Fruit fly (Drosophila melanogaster) whole organism, embryonic: ENCODE measurements around the gene CG4293.

ENCODE experiments used
- ATbp ChIP-seq: fragments of 200-800 bp; sonication (Bioruptor generic); optimal IDR thresholded peaks from 2 replicates; lab custom pipeline; 2017; ENCODE audit warnings: missing biosample characterization, mild to moderate bottlenecking, missing genetic modification characterization, missing genetic modification reagents
- Adf1 ChIP-seq: fragments of 200-800 bp; sonication (Bioruptor generic); IDR thresholded peaks from 2 replicates; pipeline ENCODE4 v1.3.6; 2022; ENCODE audit warnings: missing biosample characterization, missing genetic modification characterization
- CG10462 ChIP-seq: fragments of 200-800 bp; sonication (Bioruptor generic); optimal IDR thresholded peaks from 2 replicates; lab custom pipeline; 2016; ENCODE audit warnings: missing biosample characterization, missing genetic modification characterization
- CG10959 ChIP-seq: fragments of 200-800 bp; sonication (Bioruptor generic); IDR thresholded peaks from 2 replicates; pipeline ENCODE4 v1.3.6; 2022; ENCODE audit warnings: missing biosample characterization, missing genetic modification characterization
- CG10979 ChIP-seq: fragments of 200-800 bp; sonication (Bioruptor generic); optimal IDR thresholded peaks from 2 replicates; lab custom pipeline; 2018; ENCODE audit warnings: missing biosample characterization, mild to moderate bottlenecking, missing genetic modification characterization, moderate library complexity
- CG11247 ChIP-seq: fragments of 200-800 bp; sonication (Bioruptor generic); IDR thresholded peaks from 2 replicates; pipeline ENCODE4 v1.3.6; 2022; ENCODE audit warnings: missing biosample characterization, missing genetic modification characterization
- CG16779 ChIP-seq: fragments of 200-800 bp; sonication (Bioruptor generic); IDR thresholded peaks from 2 replicates; pipeline ENCODE4 v1.3.6; 2022; ENCODE audit warnings: missing biosample characterization, missing genetic modification characterization
- CG16813 ChIP-seq: fragments of 200-800 bp; sonication (Bioruptor generic); IDR thresholded peaks from 3 replicates; pipeline ENCODE4 v1.3.6; 2022; ENCODE audit warnings: missing biosample characterization, missing genetic modification characterization; ENCODE audit not compliant: partially characterized antibody
- CG17802 ChIP-seq: fragments of 200-800 bp; sonication (Bioruptor generic); optimal IDR thresholded peaks from 2 replicates; lab custom pipeline; 2018; ENCODE audit warnings: missing biosample characterization, mild to moderate bottlenecking, missing genetic modification characterization, moderate library complexity
- CG18262 ChIP-seq: fragments of 200-800 bp; optimal IDR thresholded peaks from 3 replicates; lab custom pipeline; 2019; ENCODE audit warnings: missing biosample characterization, mild to moderate bottlenecking, missing genetic modification characterization, moderate library complexity
- CG18599 ChIP-seq: fragments of 200-800 bp; sonication (Bioruptor generic); optimal IDR thresholded peaks from 3 replicates; lab custom pipeline; 2017; ENCODE audit warnings: missing biosample characterization, missing genetic modification characterization, mild to moderate bottlenecking, moderate library complexity, missing genetic modification reagents
- CG3838 ChIP-seq: fragments of 200-800 bp; sonication (Bioruptor generic); optimal IDR thresholded peaks from 3 replicates; lab custom pipeline; 2016; ENCODE audit warnings: missing biosample characterization, missing genetic modification characterization
- CG4617 ChIP-seq: fragments of 200-800 bp; sonication (Bioruptor generic); optimal IDR thresholded peaks from 3 replicates; lab custom pipeline; 2016; ENCODE audit warnings: missing biosample characterization, missing genetic modification characterization, borderline replicate concordance
- CG7786 ChIP-seq: fragments of 200-800 bp; sonication (Bioruptor generic); optimal IDR thresholded peaks from 2 replicates; lab custom pipeline; 2016; ENCODE audit warnings: missing biosample characterization, missing genetic modification characterization
- CG8359 ChIP-seq: fragments of 200-800 bp; sonication (Bioruptor generic); optimal IDR thresholded peaks from 2 replicates; lab custom pipeline; 2017; ENCODE audit warnings: missing biosample characterization, mild to moderate bottlenecking, missing genetic modification characterization, borderline replicate concordance
- CG9215 ChIP-seq: fragments of 200-800 bp; sonication (Bioruptor generic); IDR thresholded peaks from 2 replicates; pipeline ENCODE4 v1.3.6; 2022; ENCODE audit warnings: missing biosample characterization, missing genetic modification characterization
- CTCF ChIP-seq: fragments of 200-800 bp; sonication (Bioruptor generic); optimal IDR thresholded peaks from 2 replicates; lab custom pipeline; 2017; ENCODE audit warnings: missing biosample characterization, mild to moderate bottlenecking, missing genetic modification characterization, moderate library complexity
- D19A ChIP-seq: fragments of 200-800 bp; optimal IDR thresholded peaks from 3 replicates; lab custom pipeline; 2019; ENCODE audit warnings: missing biosample characterization, mild to moderate bottlenecking, missing genetic modification characterization, moderate library complexity
- Dip3 ChIP-seq: fragments of 200-800 bp; sonication (Bioruptor generic); optimal IDR thresholded peaks from 3 replicates; lab custom pipeline; 2016; ENCODE audit warnings: missing biosample characterization, missing genetic modification characterization
- Eip74EF ChIP-seq, 2 experiments: fragments of 200-800 bp in 1 of 2; fragments of >200 bp in 1 of 2; sonication (Bioruptor generic) in 1 of 2; optimal IDR thresholded peaks; 2 replicates each; lab custom pipeline; 2017 to 2019; ENCODE audit warnings: missing biosample characterization in 2 of 2, missing genetic modification characterization in 2 of 2, mild to moderate bottlenecking in 1 of 2, moderate library complexity in 1 of 2
- HLH4C ChIP-seq: fragments of 200-800 bp; sonication (Bioruptor generic); IDR thresholded peaks from 3 replicates; pipeline ENCODE4 v1.3.6; 2022; ENCODE audit warnings: missing biosample characterization, missing genetic modification characterization; ENCODE audit not compliant: partially characterized antibody
- HLHmδ ChIP-seq: fragments of 200-800 bp; sonication (Bioruptor generic); optimal IDR thresholded peaks from 2 replicates; lab custom pipeline; 2018; ENCODE audit warnings: missing biosample characterization, mild to moderate bottlenecking, missing genetic modification characterization, moderate library complexity
- Hand ChIP-seq: fragments of 200-800 bp; sonication (Bioruptor generic); optimal IDR thresholded peaks from 2 replicates; lab custom pipeline; 2017; ENCODE audit warnings: mild to moderate bottlenecking, missing biosample characterization, missing genetic modification reagents, missing genetic modification characterization
- Hmx ChIP-seq: fragments of 200-800 bp; sonication (Bioruptor generic); optimal IDR thresholded peaks from 2 replicates; lab custom pipeline; 2016; ENCODE audit warnings: missing biosample characterization, missing genetic modification characterization
- Lim3 ChIP-seq: fragments of 200-800 bp; sonication (Bioruptor generic); IDR thresholded peaks from 2 replicates; pipeline ENCODE4 v1.3.6; 2022; ENCODE audit warnings: missing biosample characterization, missing genetic modification characterization
- NfI ChIP-seq: fragments of 200-800 bp; sonication (Bioruptor generic); optimal IDR thresholded peaks from 3 replicates; lab custom pipeline; 2018; ENCODE audit warnings: missing biosample characterization, mild to moderate bottlenecking, missing genetic modification characterization, moderate library complexity
- Ravus ChIP-seq: fragments of 200-800 bp; sonication (Bioruptor generic); IDR thresholded peaks from 2 replicates; pipeline ENCODE4 v1.3.6; 2022; ENCODE audit warnings: missing biosample characterization, missing genetic modification characterization
- Side ChIP-seq: fragments of 200-800 bp; sonication (Bioruptor generic); optimal IDR thresholded peaks from 2 replicates; lab custom pipeline; 2016; ENCODE audit warnings: missing biosample characterization, missing genetic modification characterization
- Sox100B ChIP-seq: fragments of 200-800 bp; sonication (Bioruptor generic); optimal IDR thresholded peaks from 3 replicates; lab custom pipeline; 2018; ENCODE audit warnings: missing biosample characterization, mild to moderate bottlenecking, missing genetic modification characterization
- Sry-β ChIP-seq: fragments of 200-800 bp; sonication (Bioruptor generic); optimal IDR thresholded peaks from 2 replicates; lab custom pipeline; 2018; ENCODE audit warnings: missing biosample characterization, mild to moderate bottlenecking, missing genetic modification characterization, moderate library complexity
- ab ChIP-seq: fragments of 200-800 bp; sonication (Bioruptor generic); optimal IDR thresholded peaks from 2 replicates; lab custom pipeline; 2016; ENCODE audit warnings: missing biosample characterization, missing genetic modification characterization
- ase ChIP-seq: fragments of 200-800 bp; sonication (Bioruptor generic); IDR thresholded peaks from 3 replicates; pipeline ENCODE4 v1.3.6; 2022; ENCODE audit warnings: missing biosample characterization, missing genetic modification characterization
- ash1 ChIP-seq: fragments of 200-800 bp; sonication (Bioruptor generic); optimal IDR thresholded peaks from 2 replicates; lab custom pipeline; 2018; ENCODE audit warnings: missing biosample characterization, mild to moderate bottlenecking, missing genetic modification characterization
- chn ChIP-seq: fragments of 200-800 bp; sonication (Bioruptor generic); optimal IDR thresholded peaks from 2 replicates; lab custom pipeline; 2016; ENCODE audit warnings: missing biosample characterization, missing genetic modification characterization
- corto ChIP-seq: fragments of 200-800 bp; sonication (Bioruptor generic); optimal IDR thresholded peaks from 2 replicates; lab custom pipeline; 2016; ENCODE audit warnings: missing biosample characterization, mild to moderate bottlenecking, missing genetic modification characterization, moderate library complexity
- da ChIP-seq: fragments of 200-800 bp; sonication (Bioruptor generic); optimal IDR thresholded peaks from 2 replicates; lab custom pipeline; 2016; ENCODE audit warnings: missing biosample characterization, missing genetic modification characterization
- dati ChIP-seq: fragments of 200-800 bp; sonication (Bioruptor generic); IDR thresholded peaks from 2 replicates; pipeline ENCODE4 v1.3.6; 2022; ENCODE audit warnings: missing biosample characterization, missing genetic modification characterization
- esg ChIP-seq: fragments of 200-800 bp; sonication (Bioruptor generic); conservative IDR thresholded peaks from 2 replicates; pipeline ENCODE4 v1.3.6; 2022; ENCODE audit warnings: missing biosample characterization, missing genetic modification characterization
- fd102C ChIP-seq: fragments of 200-800 bp; sonication (Bioruptor generic); optimal IDR thresholded peaks from 2 replicates; lab custom pipeline; 2018; ENCODE audit warnings: missing biosample characterization, mild to moderate bottlenecking, missing genetic modification characterization, moderate library complexity
- peb ChIP-seq: fragments of 200-800 bp; sonication (Bioruptor generic); IDR thresholded peaks from 2 replicates; pipeline ENCODE4 v1.3.6; 2022; ENCODE audit warnings: missing biosample characterization, missing genetic modification characterization
- ranshi ChIP-seq: fragments of 200-800 bp; sonication (Bioruptor generic); IDR thresholded peaks from 2 replicates; pipeline ENCODE4 v1.3.6; 2022; ENCODE audit warnings: missing biosample characterization, missing genetic modification characterization
- repo ChIP-seq: fragments of 200-800 bp; sonication (Bioruptor generic); optimal IDR thresholded peaks from 2 replicates; lab custom pipeline; 2016; ENCODE audit warnings: missing biosample characterization, missing genetic modification characterization
- ro ChIP-seq: fragments of 200-800 bp; sonication (Bioruptor generic); IDR thresholded peaks from 2 replicates; pipeline ENCODE4 v1.3.6; 2022; ENCODE audit warnings: missing biosample characterization, missing genetic modification characterization
- sc ChIP-seq, 3 experiments: fragments of >200 bp in 2 of 3; fragments of 200-800 bp in 1 of 3; sonication (Bioruptor generic) in 1 of 3; optimal IDR thresholded peaks; 2 replicates in 2 of 3; 3 replicates in 1 of 3; lab custom pipeline; 2017; ENCODE audit warnings: mild to moderate bottlenecking in 1 of 3, missing biosample characterization in 1 of 3, missing genetic modification characterization in 1 of 3, missing genetic modification reagents in 1 of 3
- sens-2 ChIP-seq: fragments of 200-800 bp; sonication (Bioruptor generic); IDR thresholded peaks from 2 replicates; pipeline ENCODE4 v1.3.6; 2022; ENCODE audit warnings: missing biosample characterization, missing genetic modification characterization
- ssp ChIP-seq: fragments of 200-800 bp; sonication (Bioruptor generic); IDR thresholded peaks from 2 replicates; pipeline ENCODE4 v1.3.6; 2022; ENCODE audit warnings: missing biosample characterization, missing genetic modification characterization
- tna ChIP-seq: fragments of 200-800 bp; sonication (Bioruptor generic); IDR thresholded peaks from 2 replicates; pipeline ENCODE4 v1.3.6; 2022; ENCODE audit warnings: missing biosample characterization, missing genetic modification characterization; ENCODE audit not compliant: partially characterized antibody
- toy ChIP-seq: fragments of 200-800 bp; sonication (Bioruptor generic); IDR thresholded peaks from 2 replicates; pipeline ENCODE4 v1.3.6; 2022; ENCODE audit warnings: missing biosample characterization, missing genetic modification characterization
- tx ChIP-seq: fragments of 200-800 bp; sonication (Bioruptor generic); optimal IDR thresholded peaks from 2 replicates; lab custom pipeline; 2016; ENCODE audit warnings: missing biosample characterization, missing genetic modification characterization
- yki ChIP-seq: fragments of >200 bp; optimal IDR thresholded peaks from 3 replicates; lab custom pipeline; 2018

The CG4293 gene

dm6 chrX:523179-523851, 6.8 kb downstream of the CG4293 start, which contains the start of gene elav (continued):
- peak; percentile 97 for TF ChIP-seq ranshi (GFP tag; lab: Robert Waterston, UW)
- peak; percentile 86 for TF ChIP-seq CG17802 (tag; lab: Kevin White, UChicago)
- TF ChIP-seq repo (GFP tag; lab: Kevin White, UChicago): peak; percentile 90
- peak in 1 of 2 experiments; percentile 98 for TF ChIP-seq Eip74EF (GFP tag; optimal IDR thresholded peaks at IDR 0.05; lab: Kevin White, UChicago)
- peak; percentile 92 for TF ChIP-seq CG8359 (GFP tag; lab: Kevin White, UChicago)
- TF ChIP-seq dati (GFP tag; lab: Robert Waterston, UW): peak; percentile 92
- peak; percentile 86 for TF ChIP-seq ab (GFP tag; lab: Kevin White, UChicago)
- peak; percentile 91 for TF ChIP-seq CG16779 (GFP tag; lab: Robert Waterston, UW)
- peak; percentile 72 for TF ChIP-seq yki (lab: Kevin White, UChicago)
- TF ChIP-seq sens-2 (GFP tag; lab: Robert Waterston, UW): peak; percentile 94
- TF ChIP-seq Dip3 (GFP tag; lab: Kevin White, UChicago): peak; percentile 95
- TF ChIP-seq CG18599 (GFP tag; lab: Kevin White, UChicago): peak; percentile 100
- peak; percentile 92 for TF ChIP-seq Lim3 (GFP tag; lab: Robert Waterston, UW)
- peak; percentile 99 for TF ChIP-seq Hand (GFP tag; lab: Kevin White, UChicago)
- peak; percentile 93 for TF ChIP-seq Hmx
- TF ChIP-seq tx: peak; percentile 95
- TF ChIP-seq fd102C (GFP tag; lab: Kevin White, UChicago): peak; percentile 96
- TF ChIP-seq CG11247 (GFP tag; lab: Robert Waterston, UW): peak; percentile 98
- peak; percentile 67 for TF ChIP-seq da (GFP tag; lab: Kevin White, UChicago)
- peak; percentile 89 for TF ChIP-seq Adf1 (GFP tag; lab: Robert Waterston, UW)
- TF ChIP-seq CG10959 (GFP tag; lab: Robert Waterston, UW): peak; percentile 96
- TF ChIP-seq ash1 (GFP tag; lab: Kevin White, UChicago): peak; percentile 75
- peak; percentile 98 for TF ChIP-seq chn (GFP tag; lab: Kevin White, UChicago)
- TF ChIP-seq Side (GFP tag; lab: Kevin White, UChicago): peak; percentile 97
- TF ChIP-seq esg (GFP tag; lab: Robert Waterston, UW): peak; percentile 98
- peak; percentile 96 for TF ChIP-seq CG7786 (GFP tag; lab: Kevin White, UChicago)
- peak; percentile 92 for TF ChIP-seq Ravus (GFP tag; lab: Robert Waterston, UW)
- TF ChIP-seq peb (GFP tag; lab: Robert Waterston, UW): peak; percentile 96
- TF ChIP-seq D19A (tag; lab: Kevin White, UChicago): peak; percentile 97
- TF ChIP-seq toy: peak; percentile 96
- TF ChIP-seq ase (GFP tag; lab: Robert Waterston, UW): peak; percentile 95
- no peak for TF ChIP-seq CG16813
- TF ChIP-seq CG10979 (tag; lab: Kevin White, UChicago): peak; percentile 99
- peak; percentile 61 for TF ChIP-seq Sry-β (GFP tag; lab: Kevin White, UChicago)
- TF ChIP-seq ATbp (GFP tag; lab: Kevin White, UChicago): peak; percentile 98
- TF ChIP-seq CG3838 (GFP tag; lab: Kevin White, UChicago): peak; percentile 95
- peak; percentile 99 for TF ChIP-seq NfI (GFP tag; lab: Kevin White, UChicago)
- peak; percentile 96 for TF ChIP-seq ro (GFP tag; lab: Robert Waterston, UW)
- TF ChIP-seq tna: no peak
- peak; percentile 93 for TF ChIP-seq ssp (GFP tag; lab: Robert Waterston, UW)
- peak; percentile 99 for TF ChIP-seq CG18262 (tag; lab: Kevin White, UChicago)
- TF ChIP-seq corto (GFP tag; lab: Kevin White, UChicago): peak; percentile 94
- peak; percentile 98 for TF ChIP-seq Sox100B (GFP tag; lab: Kevin White, UChicago)
- TF ChIP-seq HLHmδ (GFP tag; lab: Kevin White, UChicago): no peak
- no peak for TF ChIP-seq sc (optimal IDR thresholded peaks at IDR 0.05; lab: Kevin White, UChicago)
- TF ChIP-seq sc (GFP tag; optimal IDR thresholded peaks at IDR 0.05; lab: Kevin White, UChicago): peak; percentile 97
- no peak for TF ChIP-seq HLH4C
- TF ChIP-seq CTCF: peak; percentile 77
- TF ChIP-seq CG4617 (GFP tag; lab: Kevin White, UChicago): peak; percentile 94
- TF ChIP-seq CG10462 (GFP tag; lab: Kevin White, UChicago): peak; percentile 98
- peak; percentile 98 for TF ChIP-seq CG9215 (GFP tag; lab: Robert Waterston, UW)
